Worm (Caenorhabditis elegans): ENCODE results near the gene ZC196.5.

DNA sequence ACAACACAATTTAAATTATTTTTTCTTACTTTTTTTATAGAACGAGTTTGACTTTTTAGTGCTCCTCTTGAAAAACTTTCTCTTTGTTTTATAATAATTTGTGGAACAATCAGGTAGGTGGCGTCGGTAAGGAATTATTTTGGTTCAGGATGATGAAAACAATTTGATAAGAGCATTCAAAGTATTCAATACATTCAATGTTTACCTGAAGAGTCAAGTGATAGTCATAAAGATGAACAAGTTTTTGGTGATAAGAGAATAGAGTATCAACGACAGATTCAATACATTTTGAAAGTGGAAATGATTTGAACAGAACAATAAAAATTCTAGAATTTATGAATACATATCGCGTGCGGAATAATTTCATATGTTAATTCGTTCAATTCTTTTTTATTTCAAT lies 38.3 kb downstream of the ZC196.5 start:
- TF ChIP-seq blmp-1 (tag; optimal IDR thresholded peaks at IDR 0.05), result no peak
- TF ChIP-seq ces-1 (GFP tag; optimal IDR thresholded peaks at IDR 0.05), result no peak

All from whole organism, L1 larva.